Worm (Caenorhabditis elegans): Measurements from ENCODE around the gene T28C12.2.

DNA sequence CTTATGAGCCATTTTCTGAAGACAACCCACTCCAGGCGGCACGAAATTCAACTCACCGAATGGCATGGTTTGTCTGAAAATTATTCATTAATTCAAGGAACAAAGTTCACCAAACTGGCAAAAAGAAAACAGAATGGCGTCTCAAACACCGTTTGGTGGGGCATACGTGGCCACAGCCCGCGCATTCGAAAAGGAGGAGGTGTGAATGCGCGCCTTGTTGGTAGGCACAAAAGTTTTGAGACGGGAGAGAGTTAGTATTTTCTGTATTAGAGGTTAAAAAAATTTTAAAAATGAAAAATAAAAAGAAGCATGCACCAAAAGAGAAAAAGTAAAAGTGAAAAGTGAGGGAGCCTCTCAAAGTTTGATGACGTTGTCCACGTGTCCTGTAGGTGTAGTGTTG is 17.1 kb upstream of the T28C12.2 start:
- TF ChIP-seq ama-1 (optimal IDR thresholded peaks at IDR 0.05) (no peak), nhr-11 (tag; optimal IDR thresholded peaks at IDR 0.05) (no peak), blmp-1 (tag; optimal IDR thresholded peaks at IDR 0.05; ENCODE audit: insufficient read depth) (no peak), elt-3 (tag; optimal IDR thresholded peaks at IDR 0.05) (no peak), unc-62 (GFP tag; optimal IDR thresholded peaks at IDR 0.05) (no peak), egl-27 (tag; optimal IDR thresholded peaks at IDR 0.05) (no peak), nhr-10 (tag; optimal IDR thresholded peaks at IDR 0.05) (no peak), zag-1 (tag; optimal IDR thresholded peaks at IDR 0.05) (no peak), nhr-12 (tag; optimal IDR thresholded peaks at IDR 0.05) (no peak)

Measured in whole organism, L2 larva.